Fruit fly (Drosophila melanogaster) whole organism, embryonic: ENCODE results near the gene CG34303.

Experiments used
- Awh ChIP-seq: fragments of 200-800 bp; sonication (Bioruptor generic); IDR thresholded peaks from 2 replicates; pipeline ENCODE4, ENCODE4 v1.3.6; 2022; ENCODE audit warnings: missing biosample characterization, missing genetic modification characterization
- CG10267 ChIP-seq: fragments of 200-800 bp; sonication (Bioruptor generic); optimal IDR thresholded peaks from 2 replicates; lab custom pipeline; 2018; ENCODE audit warnings: missing biosample characterization, mild to moderate bottlenecking, missing genetic modification characterization, moderate library complexity
- CG10979 ChIP-seq: fragments of 200-800 bp; sonication (Bioruptor generic); optimal IDR thresholded peaks from 2 replicates; lab custom pipeline; 2018; ENCODE audit warnings: missing biosample characterization, mild to moderate bottlenecking, missing genetic modification characterization, moderate library complexity
- CG12155 ChIP-seq: fragments of 200-800 bp; sonication (Bioruptor generic); optimal IDR thresholded peaks from 3 replicates; lab custom pipeline; 2016; ENCODE audit warnings: missing biosample characterization, missing genetic modification characterization
- CG12299 ChIP-seq: fragments of 200-800 bp; sonication (Bioruptor generic); optimal IDR thresholded peaks from 2 replicates; lab custom pipeline; 2018; ENCODE audit warnings: missing biosample characterization, mild to moderate bottlenecking, missing genetic modification characterization
- CG1233 ChIP-seq: fragments of 200-800 bp; sonication (Bioruptor generic); optimal IDR thresholded peaks from 4 replicates; lab custom pipeline; 2018; ENCODE audit warnings: missing biosample characterization, mild to moderate bottlenecking, missing genetic modification characterization
- CG12391 ChIP-seq: fragments of 200-800 bp; sonication (Bioruptor generic); optimal IDR thresholded peaks from 3 replicates; lab custom pipeline; 2018; ENCODE audit warnings: missing biosample characterization, mild to moderate bottlenecking, missing genetic modification characterization, moderate library complexity
- CG14441 ChIP-seq: fragments of 200-800 bp; sonication (Bioruptor generic); IDR thresholded peaks from 2 replicates; pipeline ENCODE4 v1.3.6; 2022; ENCODE audit warnings: missing biosample characterization, missing genetic modification characterization
- CG1529 ChIP-seq: fragments of 200-800 bp; sonication (Bioruptor generic); optimal IDR thresholded peaks from 3 replicates; lab custom pipeline; 2018; ENCODE audit warnings: missing biosample characterization, missing genetic modification characterization
- CG2129 ChIP-seq: fragments of 200-800 bp; sonication (Bioruptor generic); IDR thresholded peaks from 2 replicates; pipeline ENCODE4 v1.3.6; 2022; ENCODE audit warnings: missing biosample characterization, missing genetic modification characterization; ENCODE audit not compliant: partially characterized antibody
- CG2875 ChIP-seq: fragments of 200-800 bp; sonication (Bioruptor generic); optimal IDR thresholded peaks from 2 replicates; lab custom pipeline; 2017; ENCODE audit warnings: missing biosample characterization, mild to moderate bottlenecking, missing genetic modification characterization, missing genetic modification reagents
- CG3995 ChIP-seq: fragments of 200-800 bp; sonication (Bioruptor generic); optimal IDR thresholded peaks from 3 replicates; lab custom pipeline; 2016; ENCODE audit warnings: missing biosample characterization, missing genetic modification characterization
- CG42726 ChIP-seq: fragments of 200-800 bp; sonication (Bioruptor generic); IDR thresholded peaks from 2 replicates; pipeline ENCODE4 v1.3.6; 2022; ENCODE audit warnings: missing biosample characterization, missing genetic modification characterization; ENCODE audit not compliant: partially characterized antibody
- CG6654 ChIP-seq: fragments of 200-800 bp; sonication (Bioruptor generic); optimal IDR thresholded peaks from 2 replicates; lab custom pipeline; 2017; ENCODE audit warnings: missing biosample characterization, mild to moderate bottlenecking, missing genetic modification characterization
- CG7987 ChIP-seq: fragments of 200-800 bp; sonication (Bioruptor generic); optimal IDR thresholded peaks from 2 replicates; lab custom pipeline; 2018; ENCODE audit warnings: missing biosample characterization, mild to moderate bottlenecking, missing genetic modification characterization, moderate library complexity
- CG8478 ChIP-seq: fragments of >200 bp; optimal IDR thresholded peaks from 2 replicates; lab custom pipeline; 2018
- CTCF ChIP-seq: fragments of 200-800 bp; sonication (Bioruptor generic); optimal IDR thresholded peaks from 2 replicates; lab custom pipeline; 2017; ENCODE audit warnings: missing biosample characterization, mild to moderate bottlenecking, missing genetic modification characterization, moderate library complexity
- Dek ChIP-seq: fragments of 200-800 bp; sonication (Bioruptor generic); optimal IDR thresholded peaks from 3 replicates; lab custom pipeline; 2019; ENCODE audit warnings: missing biosample characterization, mild to moderate bottlenecking, missing genetic modification characterization, moderate library complexity
- Dref ChIP-seq: fragments of 200-800 bp; sonication (Bioruptor generic); IDR thresholded peaks from 2 replicates; pipeline ENCODE4 v1.3.6; 2022; ENCODE audit warnings: missing biosample characterization, missing genetic modification characterization
- ERR ChIP-seq: fragments of 200-800 bp; sonication (Bioruptor generic); optimal IDR thresholded peaks from 2 replicates; lab custom pipeline; 2016; ENCODE audit warnings: missing biosample characterization, missing genetic modification characterization
- Gug ChIP-seq: fragments of 200-800 bp; sonication (Bioruptor generic); IDR thresholded peaks from 4 replicates; pipeline ENCODE4 v1.3.6; 2022; ENCODE audit warnings: missing biosample characterization, missing genetic modification characterization
- H15 ChIP-seq: fragments of 200-800 bp; sonication (Bioruptor generic); IDR thresholded peaks from 3 replicates; pipeline ENCODE4 v1.3.6; 2022; ENCODE audit warnings: missing biosample characterization, missing genetic modification characterization
- H2.0 ChIP-seq: fragments of 200-800 bp; sonication (Bioruptor generic); IDR thresholded peaks from 2 replicates; pipeline ENCODE4 v1.3.6; 2022; ENCODE audit warnings: missing biosample characterization, missing genetic modification characterization
- Hmx ChIP-seq: fragments of 200-800 bp; sonication (Bioruptor generic); optimal IDR thresholded peaks from 2 replicates; lab custom pipeline; 2016; ENCODE audit warnings: missing biosample characterization, missing genetic modification characterization
- Med ChIP-seq: fragments of 200-800 bp; sonication (Bioruptor generic); peaks from one replicate; lab custom pipeline; 2016; ENCODE audit warnings: missing biosample characterization, missing genetic modification characterization, mild to moderate bottlenecking, inconsistent platforms, moderate library complexity
- Nf-YB ChIP-seq: fragments of 200-800 bp; sonication (Bioruptor generic); optimal IDR thresholded peaks from 3 replicates; lab custom pipeline; 2019; ENCODE audit warnings: missing biosample characterization, mild to moderate bottlenecking, missing genetic modification characterization, moderate library complexity
- Nf-YC ChIP-seq: fragments of 200-800 bp; optimal IDR thresholded peaks from 3 replicates; lab custom pipeline; 2019; ENCODE audit warnings: missing biosample characterization, mild to moderate bottlenecking, missing genetic modification characterization, moderate library complexity
- NfI ChIP-seq: fragments of 200-800 bp; sonication (Bioruptor generic); optimal IDR thresholded peaks from 3 replicates; lab custom pipeline; 2018; ENCODE audit warnings: missing biosample characterization, mild to moderate bottlenecking, missing genetic modification characterization, moderate library complexity
- Opbp ChIP-seq: fragments of 200-800 bp; sonication (Bioruptor generic); IDR thresholded peaks from 3 replicates; pipeline ENCODE4 v1.3.6; 2022; ENCODE audit warnings: missing biosample characterization, missing genetic modification characterization; ENCODE audit not compliant: partially characterized antibody
- Side ChIP-seq: fragments of 200-800 bp; sonication (Bioruptor generic); optimal IDR thresholded peaks from 2 replicates; lab custom pipeline; 2016; ENCODE audit warnings: missing biosample characterization, missing genetic modification characterization
- Sry-δ ChIP-seq: fragments of 200-800 bp; sonication (Bioruptor generic); optimal IDR thresholded peaks from 2 replicates; lab custom pipeline; 2016; ENCODE audit warnings: missing biosample characterization, missing genetic modification characterization
- bcd ChIP-seq: fragments of 200-800 bp; sonication (Bioruptor generic); optimal IDR thresholded peaks from 2 replicates; lab custom pipeline; 2017; ENCODE audit warnings: missing biosample characterization, mild to moderate bottlenecking, missing genetic modification characterization
- chn ChIP-seq: fragments of 200-800 bp; sonication (Bioruptor generic); optimal IDR thresholded peaks from 2 replicates; lab custom pipeline; 2016; ENCODE audit warnings: missing biosample characterization, missing genetic modification characterization
- crol ChIP-seq: fragments of 200-800 bp; sonication (Bioruptor generic); IDR thresholded peaks from 2 replicates; pipeline ENCODE4 v1.3.6; 2022; ENCODE audit warnings: missing biosample characterization, missing genetic modification characterization
- danr ChIP-seq: fragments of 200-800 bp; sonication (Bioruptor generic); IDR thresholded peaks from 2 replicates; pipeline ENCODE4 v1.3.6; 2022; ENCODE audit warnings: missing biosample characterization, missing genetic modification characterization
- eyg ChIP-seq: fragments of 200-800 bp; sonication (Bioruptor generic); optimal IDR thresholded peaks from 3 replicates; lab custom pipeline; 2016; ENCODE audit warnings: missing biosample characterization, missing genetic modification characterization
- gsb-n ChIP-seq: fragments of 200-800 bp; sonication (Bioruptor generic); optimal IDR thresholded peaks from 3 replicates; lab custom pipeline; 2018; ENCODE audit warnings: missing biosample characterization, mild to moderate bottlenecking, missing genetic modification characterization
- jing ChIP-seq: fragments of 200-800 bp; sonication (Bioruptor generic); optimal IDR thresholded peaks from 2 replicates; lab custom pipeline; 2018; ENCODE audit warnings: missing biosample characterization, mild to moderate bottlenecking, missing genetic modification characterization
- kni ChIP-seq: fragments of 200-800 bp; sonication (Bioruptor generic); optimal IDR thresholded peaks from 3 replicates; lab custom pipeline; 2017; ENCODE audit warnings: mild to moderate bottlenecking, missing biosample characterization, missing genetic modification reagents, missing genetic modification characterization
- mld ChIP-seq: fragments of 200-800 bp; sonication (Bioruptor generic); IDR thresholded peaks from 3 replicates; pipeline ENCODE4 v1.3.6; 2022; ENCODE audit warnings: missing biosample characterization, missing genetic modification characterization; ENCODE audit not compliant: partially characterized antibody
- nom ChIP-seq: fragments of 200-800 bp; sonication (Bioruptor generic); optimal IDR thresholded peaks from 2 replicates; lab custom pipeline; 2017; ENCODE audit warnings: missing biosample characterization, missing genetic modification characterization, mild to moderate bottlenecking, moderate library complexity, missing genetic modification reagents
- peb ChIP-seq: fragments of 200-800 bp; sonication (Bioruptor generic); IDR thresholded peaks from 2 replicates; pipeline ENCODE4 v1.3.6; 2022; ENCODE audit warnings: missing biosample characterization, missing genetic modification characterization
- pita ChIP-seq: fragments of 200-800 bp; sonication (Bioruptor generic); optimal IDR thresholded peaks from 2 replicates; lab custom pipeline; 2017; ENCODE audit warnings: missing biosample characterization, mild to moderate bottlenecking, missing genetic modification characterization
- sob ChIP-seq: fragments of 200-800 bp; sonication (Bioruptor generic); IDR thresholded peaks from 2 replicates; pipeline ENCODE4 v1.3.6; 2022; ENCODE audit warnings: missing biosample characterization, missing genetic modification characterization
- sr ChIP-seq: fragments of 200-800 bp; sonication (Bioruptor generic); IDR thresholded peaks from 3 replicates; pipeline ENCODE4 v1.3.6; 2022; ENCODE audit warnings: missing biosample characterization, missing genetic modification characterization
- stc ChIP-seq: fragments of 200-800 bp; sonication (Bioruptor generic); IDR thresholded peaks from 2 replicates; pipeline ENCODE4 v1.3.6; 2022; ENCODE audit warnings: missing biosample characterization, missing genetic modification characterization
- tap ChIP-seq: fragments of 200-800 bp; optimal IDR thresholded peaks from 3 replicates; lab custom pipeline; 2019; ENCODE audit warnings: missing biosample characterization, mild to moderate bottlenecking, missing genetic modification characterization, moderate library complexity
- tll ChIP-seq, 2 experiments: fragments of 200-800 bp in 1 of 2; fragments of >200 bp in 1 of 2; sonication (Bioruptor generic) in 1 of 2; optimal IDR thresholded peaks; 2 replicates each; lab custom pipeline; 2017 to 2019; ENCODE audit warnings: missing biosample characterization in 2 of 2, missing genetic modification characterization in 2 of 2, mild to moderate bottlenecking in 1 of 2, moderate library complexity in 1 of 2
- trh ChIP-seq: fragments of 200-800 bp; sonication (Bioruptor generic); optimal IDR thresholded peaks from 2 replicates; lab custom pipeline; 2016; ENCODE audit warnings: missing biosample characterization, missing genetic modification characterization
- ttk ChIP-seq: fragments of 200-800 bp; sonication (Bioruptor generic); IDR thresholded peaks from 2 replicates; pipeline ENCODE4 v2.1.2; 2022; ENCODE audit warnings: missing biosample characterization, missing genetic modification characterization
- vfl ChIP-seq: fragments of 200-800 bp; sonication (Bioruptor generic); optimal IDR thresholded peaks from 2 replicates; lab custom pipeline; 2016; ENCODE audit warnings: missing biosample characterization, missing genetic modification characterization
- vnd ChIP-seq: fragments of 200-800 bp; sonication (Bioruptor generic); IDR thresholded peaks from 3 replicates; pipeline ENCODE4 v1.3.6; 2022; ENCODE audit warnings: missing biosample characterization, missing genetic modification characterization; ENCODE audit not compliant: partially characterized antibody

CG34303 gene

DNA sequence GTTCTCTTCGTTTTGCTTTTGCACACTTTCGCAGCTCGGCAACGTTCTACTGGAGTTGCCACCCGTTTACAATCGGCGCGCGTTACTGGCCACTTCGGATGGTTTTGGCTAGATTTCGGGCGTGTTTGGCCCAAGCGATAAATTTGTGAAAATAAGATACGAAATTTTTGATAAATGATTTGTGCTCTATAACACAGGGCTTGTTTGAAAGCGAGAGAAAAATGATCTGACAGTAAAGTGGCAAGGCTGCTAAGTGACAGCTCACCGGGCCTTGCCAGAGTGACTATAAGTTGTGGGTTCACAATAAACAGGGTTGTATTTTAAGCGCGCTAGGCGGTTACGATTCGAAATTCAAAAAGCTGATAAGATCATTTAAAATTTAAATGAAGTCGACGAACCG is 41.7 kb downstream of the CG34303 start, which contains the start of gene Fmr1 (continued):
- TF ChIP-seq Sry-δ (GFP tag; lab: Kevin White, UChicago), result peak; percentile 71
- peak; percentile 53 for TF ChIP-seq chn (GFP tag; lab: Kevin White, UChicago)
- TF ChIP-seq CG6654 (GFP tag; lab: Kevin White, UChicago), result no peak
- peak; percentile 30 to 73 for TF ChIP-seq tll (GFP tag; optimal IDR thresholded peaks at IDR 0.05; lab: Kevin White, UChicago)
- TF ChIP-seq CG8478 (lab: Kevin White, UChicago), result no peak
- peak; percentile 46 for TF ChIP-seq CG12155 (GFP tag; lab: Kevin White, UChicago)
- TF ChIP-seq Hmx, result no peak
- peak; percentile 47; the same call in 1 of the 2 replicates for TF ChIP-seq CG14441 (GFP tag; lab: Robert Waterston, UW)
- no peak for TF ChIP-seq CG2129
- TF ChIP-seq H2.0 (GFP tag; lab: Robert Waterston, UW), result no peak
- TF ChIP-seq bcd (GFP tag; lab: Kevin White, UChicago), result peak; percentile 44
- TF ChIP-seq Side (GFP tag; lab: Kevin White, UChicago), result peak; percentile 27
- TF ChIP-seq danr (GFP tag; lab: Robert Waterston, UW), result no peak
- peak; percentile 52 for TF ChIP-seq CG7987
- no peak for TF ChIP-seq stc
- TF ChIP-seq nom, result no peak
- peak; percentile 22 for TF ChIP-seq kni
- no peak for TF ChIP-seq CG1529 (GFP tag; lab: Kevin White, UChicago)
- no peak for TF ChIP-seq sr
- TF ChIP-seq NfI (GFP tag; lab: Kevin White, UChicago), result peak; percentile 67
- TF ChIP-seq CG12391 (tag; lab: Kevin White, UChicago), result peak; percentile 61
- TF ChIP-seq sob (GFP tag; lab: Robert Waterston, UW), result 0 out of 2 replicates have a peak, but pooled peaks have one; percentile 12
- TF ChIP-seq CG10979 (tag; lab: Kevin White, UChicago), result peak; percentile 19
- TF ChIP-seq trh, result no peak
- TF ChIP-seq eyg (GFP tag; lab: Kevin White, UChicago), result no peak
- no peak for TF ChIP-seq CG42726
- peak; percentile 29 for TF ChIP-seq CTCF (GFP tag; lab: Kevin White, UChicago)
- TF ChIP-seq pita (GFP tag; lab: Kevin White, UChicago), result no peak
- peak; percentile 41 for TF ChIP-seq gsb-n (tag; lab: Kevin White, UChicago)
- TF ChIP-seq Gug (GFP tag; lab: Robert Waterston, UW), result peak; percentile 69; the same call in 3 of the 4 replicates
- TF ChIP-seq Nf-YC (tag; lab: Kevin White, UChicago), result peak; percentile 24
- TF ChIP-seq CG2875, result no peak
- no peak for TF ChIP-seq H15 (GFP tag; lab: Robert Waterston, UW)
- no peak for TF ChIP-seq crol
- TF ChIP-seq Awh (GFP tag; lab: Robert Waterston, UW), result no peak
- TF ChIP-seq CG1233 (GFP tag; lab: Kevin White, UChicago), result peak; percentile 45
- TF ChIP-seq CG12299, result peak; percentile 42
- TF ChIP-seq Med (GFP tag; lab: Kevin White, UChicago), result peak; percentile 95
- TF ChIP-seq Nf-YB (GFP tag; lab: Kevin White, UChicago), result no peak
- TF ChIP-seq tap, result no peak
- peak; percentile 44 for TF ChIP-seq vfl (GFP tag; lab: Kevin White, UChicago)
- peak; percentile 41 for TF ChIP-seq CG3995 (GFP tag; lab: Kevin White, UChicago)
- no peak for TF ChIP-seq mld (GFP tag; lab: Robert Waterston, UW)
- TF ChIP-seq ttk (GFP tag; lab: Robert Waterston, UW), result no peak
- no peak for TF ChIP-seq vnd
- TF ChIP-seq peb (GFP tag; lab: Robert Waterston, UW), result no peak
- TF ChIP-seq jing, result no peak
- TF ChIP-seq CG10267 (tag; lab: Kevin White, UChicago), result peak; percentile 70
- TF ChIP-seq ERR, result peak; percentile 21
- TF ChIP-seq Opbp (GFP tag; lab: Robert Waterston, UW), result peak; percentile 15; the same call in 1 of the 3 replicates
- peak; percentile 42; the same call in 1 of the 2 replicates for TF ChIP-seq Dref (GFP tag; lab: Robert Waterston, UW)
- no peak for TF ChIP-seq Dek (tag; lab: Kevin White, UChicago)
